Worm (Caenorhabditis elegans) whole organism, young adult: ENCODE measurements around the gene lgc-15.

Experiments used
- nfya-2 ChIP-seq: fragments of 200-800 bp; sonication (Bioruptor generic); IDR thresholded peaks from 2 replicates; pipeline ENCODE4 v1.3.6; 2022; ENCODE audit warnings: missing genetic modification reagents, missing genetic modification characterization, missing compliant biosample characterization
- snpc-4 ChIP-seq, 5 experiments: fragments of 150-350 bp in 1 of 5; sonication (generic microtip) in 4 of 5; optimal IDR thresholded peaks; 2 replicates each; lab custom pipeline; 2014 to 2018; ENCODE audit warnings: missing genetic modification characterization in 5 of 5, missing biosample characterization in 3 of 5, antibody characterized with exemption in 2 of 5, mild to moderate bottlenecking in 2 of 5, missing compliant biosample characterization in 2 of 5, missing genotype in 2 of 5, moderate library complexity in 2 of 5, missing genetic modification reagents in 1 of 5
- tbx-9 ChIP-seq: sonication (generic microtip); optimal IDR thresholded peaks from 2 replicates; lab custom pipeline; 2016; ENCODE audit warnings: borderline replicate concordance, missing genetic modification characterization, inconsistent platforms, missing compliant biosample characterization
- ztf-28 ChIP-seq: fragments of 200-800 bp; sonication (Bioruptor generic); IDR thresholded peaks from 2 replicates; pipeline ENCODE4 v1.3.6; 2022; ENCODE audit warnings: missing genetic modification reagents, missing genetic modification characterization, missing compliant biosample characterization

DNA sequence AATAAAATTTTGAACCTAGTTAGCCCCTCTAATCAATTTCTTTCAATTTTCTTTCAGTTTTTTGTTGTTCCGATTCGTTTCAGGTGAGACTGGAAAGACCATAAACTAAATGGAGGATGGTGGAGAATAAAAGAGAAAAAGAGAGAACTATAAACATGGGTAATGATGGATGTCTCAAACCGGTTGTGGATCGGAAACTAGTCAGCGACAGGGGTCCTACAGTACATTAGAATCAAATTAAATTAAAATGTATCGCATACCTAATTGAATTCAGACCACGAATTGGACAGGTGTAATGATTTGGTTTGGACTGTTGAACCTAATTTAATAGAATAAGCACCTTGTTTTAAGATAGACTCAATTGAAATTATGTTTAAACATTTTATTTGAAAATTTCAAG, 49.9 kb downstream of the lgc-15 start:
- TF ChIP-seq ztf-28 (GFP tag; lab: Robert Waterston, UW), result no peak
- no peak for TF ChIP-seq nfya-2
- no peak for TF ChIP-seq snpc-4 (GFP tag; optimal IDR thresholded peaks at IDR 0.05; lab: Kevin White, UChicago)
- no peak for TF ChIP-seq snpc-4 (tag; optimal IDR thresholded peaks at IDR 0.05; lab: Kevin White, UChicago)
- no peak for TF ChIP-seq tbx-9 (tag; lab: Kevin White, UChicago)
